Fruit fly (Drosophila melanogaster) whole organism, embryonic: ENCODE data around the gene cue.
A peak's percentile ranks its signal among the peaks of the same experiment; 100 is the strongest.

Source experiments
- CG10366 ChIP-seq: fragments of 200-800 bp; sonication (Bioruptor generic); IDR thresholded peaks from 2 replicates; pipeline ENCODE4 v1.3.6; 2022; ENCODE audit warnings: missing biosample characterization, missing genetic modification characterization
- CG10431 ChIP-seq: fragments of 200-800 bp; sonication (Bioruptor generic); optimal IDR thresholded peaks from 3 replicates; lab custom pipeline; 2018; ENCODE audit warnings: missing biosample characterization, mild to moderate bottlenecking, missing genetic modification characterization
- CG10654 ChIP-seq: fragments of 200-800 bp; sonication (Bioruptor generic); optimal IDR thresholded peaks from 2 replicates; lab custom pipeline; 2016; ENCODE audit warnings: missing biosample characterization, missing genetic modification characterization
- CG10979 ChIP-seq: fragments of 200-800 bp; sonication (Bioruptor generic); optimal IDR thresholded peaks from 2 replicates; lab custom pipeline; 2018; ENCODE audit warnings: missing biosample characterization, mild to moderate bottlenecking, missing genetic modification characterization, moderate library complexity
- CG12104 ChIP-seq: fragments of 200-800 bp; sonication (Bioruptor generic); optimal IDR thresholded peaks from 3 replicates; lab custom pipeline; 2016; ENCODE audit warnings: missing biosample characterization, missing genetic modification characterization
- CG12219 ChIP-seq: fragments of 200-800 bp; sonication (Bioruptor generic); optimal IDR thresholded peaks from 3 replicates; lab custom pipeline; 2018; ENCODE audit warnings: missing biosample characterization, mild to moderate bottlenecking, missing genetic modification characterization
- CG12299 ChIP-seq: fragments of 200-800 bp; sonication (Bioruptor generic); optimal IDR thresholded peaks from 2 replicates; lab custom pipeline; 2018; ENCODE audit warnings: missing biosample characterization, mild to moderate bottlenecking, missing genetic modification characterization
- CG1233 ChIP-seq: fragments of 200-800 bp; sonication (Bioruptor generic); optimal IDR thresholded peaks from 4 replicates; lab custom pipeline; 2018; ENCODE audit warnings: missing biosample characterization, mild to moderate bottlenecking, missing genetic modification characterization
- CG12659 ChIP-seq: fragments of 200-800 bp; sonication (Bioruptor generic); optimal IDR thresholded peaks from 3 replicates; lab custom pipeline; 2017; ENCODE audit warnings: mild to moderate bottlenecking, missing biosample characterization, missing genetic modification reagents, missing genetic modification characterization
- CG12744 ChIP-seq: fragments of 200-800 bp; sonication (Bioruptor generic); optimal IDR thresholded peaks from 2 replicates; lab custom pipeline; 2016; ENCODE audit warnings: missing biosample characterization, missing genetic modification characterization
- CG13624 ChIP-seq: fragments of 200-800 bp; sonication (Bioruptor generic); optimal IDR thresholded peaks from 2 replicates; lab custom pipeline; 2016; ENCODE audit warnings: missing biosample characterization, missing genetic modification characterization
- CG15073 ChIP-seq: fragments of 200-800 bp; sonication (Bioruptor generic); optimal IDR thresholded peaks from 2 replicates; lab custom pipeline; 2016; ENCODE audit warnings: missing biosample characterization, missing genetic modification characterization
- CG15269 ChIP-seq: fragments of 200-800 bp; sonication (Bioruptor generic); optimal IDR thresholded peaks from 2 replicates; lab custom pipeline; 2018; ENCODE audit warnings: missing biosample characterization, mild to moderate bottlenecking, missing genetic modification characterization, moderate library complexity
- CG1832 ChIP-seq: fragments of 200-800 bp; sonication (Bioruptor generic); optimal IDR thresholded peaks from 2 replicates; lab custom pipeline; 2017; ENCODE audit warnings: missing biosample characterization, mild to moderate bottlenecking, missing genetic modification characterization, inconsistent platforms
- CG33213 ChIP-seq: fragments of 200-800 bp; sonication (Bioruptor generic); optimal IDR thresholded peaks from 3 replicates; lab custom pipeline; 2016; ENCODE audit warnings: missing biosample characterization, missing genetic modification characterization
- CG4328 ChIP-seq: fragments of 200-800 bp; sonication (Bioruptor generic); optimal IDR thresholded peaks from 3 replicates; lab custom pipeline; 2017; ENCODE audit warnings: missing biosample characterization, missing genetic modification reagents, missing genetic modification characterization
- CG4730 ChIP-seq: fragments of 200-800 bp; sonication (Bioruptor generic); IDR thresholded peaks from 2 replicates; pipeline ENCODE4 v1.3.6; 2022; ENCODE audit warnings: missing biosample characterization, missing genetic modification characterization
- CG6813 ChIP-seq: fragments of 200-800 bp; sonication (Bioruptor generic); optimal IDR thresholded peaks from 2 replicates; lab custom pipeline; 2017; ENCODE audit warnings: missing biosample characterization, missing genetic modification characterization, mild to moderate bottlenecking, moderate library complexity, missing genetic modification reagents
- CG9215 ChIP-seq: fragments of 200-800 bp; sonication (Bioruptor generic); IDR thresholded peaks from 2 replicates; pipeline ENCODE4 v1.3.6; 2022; ENCODE audit warnings: missing biosample characterization, missing genetic modification characterization
- CrebB ChIP-seq: fragments of 200-800 bp; sonication (Bioruptor generic); optimal IDR thresholded peaks from 3 replicates; lab custom pipeline; 2018; ENCODE audit warnings: missing biosample characterization, mild to moderate bottlenecking, missing genetic modification characterization
- Deaf1 ChIP-seq: fragments of 200-800 bp; optimal IDR thresholded peaks from 3 replicates; lab custom pipeline; 2019; ENCODE audit warnings: missing biosample characterization, mild to moderate bottlenecking, missing genetic modification characterization, moderate library complexity
- Dp ChIP-seq: fragments of 200-800 bp; sonication (Bioruptor generic); optimal IDR thresholded peaks from 2 replicates; lab custom pipeline; 2018; ENCODE audit warnings: missing biosample characterization, mild to moderate bottlenecking, missing genetic modification characterization, moderate library complexity
- H15 ChIP-seq: fragments of 200-800 bp; sonication (Bioruptor generic); IDR thresholded peaks from 3 replicates; pipeline ENCODE4 v1.3.6; 2022; ENCODE audit warnings: missing biosample characterization, missing genetic modification characterization
- HLH4C ChIP-seq: fragments of 200-800 bp; sonication (Bioruptor generic); IDR thresholded peaks from 3 replicates; pipeline ENCODE4 v1.3.6; 2022; ENCODE audit warnings: missing biosample characterization, missing genetic modification characterization; ENCODE audit not compliant: partially characterized antibody
- HLH54F ChIP-seq: fragments of 200-800 bp; sonication (Bioruptor generic); optimal IDR thresholded peaks from 3 replicates; lab custom pipeline; 2016; ENCODE audit warnings: missing biosample characterization, missing genetic modification characterization
- MTF-1 ChIP-seq: fragments of 200-800 bp; sonication (Bioruptor generic); optimal IDR thresholded peaks from 2 replicates; lab custom pipeline; 2018; ENCODE audit warnings: missing biosample characterization, mild to moderate bottlenecking, missing genetic modification characterization, borderline replicate concordance
- Mes4 ChIP-seq: fragments of 200-800 bp; sonication (Bioruptor generic); optimal IDR thresholded peaks from 2 replicates; lab custom pipeline; 2016; ENCODE audit warnings: missing biosample characterization, missing genetic modification characterization
- NfI ChIP-seq: fragments of 200-800 bp; sonication (Bioruptor generic); optimal IDR thresholded peaks from 3 replicates; lab custom pipeline; 2018; ENCODE audit warnings: missing biosample characterization, mild to moderate bottlenecking, missing genetic modification characterization, moderate library complexity
- Ptx1 ChIP-seq: fragments of 200-800 bp; sonication (Bioruptor generic); IDR thresholded peaks from 2 replicates; pipeline ENCODE4 v1.3.6; 2022; ENCODE audit warnings: missing biosample characterization, missing genetic modification characterization
- Sry-δ ChIP-seq: fragments of 200-800 bp; sonication (Bioruptor generic); optimal IDR thresholded peaks from 2 replicates; lab custom pipeline; 2016; ENCODE audit warnings: missing biosample characterization, missing genetic modification characterization
- YL-1 ChIP-seq: fragments of 200-800 bp; sonication (Bioruptor generic); optimal IDR thresholded peaks from 3 replicates; lab custom pipeline; 2017; ENCODE audit warnings: missing biosample characterization, mild to moderate bottlenecking, missing genetic modification characterization
- ac ChIP-seq: fragments of 200-800 bp; sonication (Bioruptor generic); optimal IDR thresholded peaks from 3 replicates; lab custom pipeline; 2017; ENCODE audit warnings: missing biosample characterization, mild to moderate bottlenecking, missing genetic modification characterization
- bab2 ChIP-seq: fragments of 200-800 bp; sonication (Bioruptor generic); optimal IDR thresholded peaks from 2 replicates; lab custom pipeline; 2016; ENCODE audit warnings: missing biosample characterization, missing genetic modification characterization
- bsh ChIP-seq, 2 experiments: fragments of 200-800 bp; sonication (Bioruptor generic); optimal IDR thresholded peaks; 2 replicates each; lab custom pipeline; 2017 to 2018; ENCODE audit warnings: mild to moderate bottlenecking in 2 of 2, missing biosample characterization in 2 of 2, missing genetic modification characterization in 2 of 2, moderate library complexity in 1 of 2
- btn ChIP-seq: fragments of 200-800 bp; sonication (Bioruptor generic); optimal IDR thresholded peaks from 2 replicates; lab custom pipeline; 2016; ENCODE audit warnings: missing biosample characterization, missing genetic modification characterization
- cato ChIP-seq: fragments of 200-800 bp; sonication (Bioruptor generic); optimal IDR thresholded peaks from 2 replicates; lab custom pipeline; 2016; ENCODE audit warnings: missing biosample characterization, missing genetic modification characterization, borderline replicate concordance
- fd96Cb ChIP-seq: fragments of 200-800 bp; sonication (Bioruptor generic); optimal IDR thresholded peaks from 2 replicates; lab custom pipeline; 2018; ENCODE audit warnings: missing biosample characterization, mild to moderate bottlenecking, missing genetic modification characterization, moderate library complexity
- fu2 ChIP-seq: fragments of 200-800 bp; sonication (Bioruptor generic); optimal IDR thresholded peaks from 2 replicates; lab custom pipeline; 2016; ENCODE audit warnings: missing biosample characterization, missing genetic modification characterization
- inv ChIP-seq: fragments of 200-800 bp; sonication (Bioruptor generic); IDR thresholded peaks from 2 replicates; pipeline ENCODE4 v1.3.6; 2022; ENCODE audit warnings: missing biosample characterization, missing genetic modification characterization; ENCODE audit not compliant: partially characterized antibody
- kni ChIP-seq: fragments of 200-800 bp; sonication (Bioruptor generic); optimal IDR thresholded peaks from 3 replicates; lab custom pipeline; 2017; ENCODE audit warnings: mild to moderate bottlenecking, missing biosample characterization, missing genetic modification reagents, missing genetic modification characterization
- mld ChIP-seq: fragments of 200-800 bp; sonication (Bioruptor generic); IDR thresholded peaks from 3 replicates; pipeline ENCODE4 v1.3.6; 2022; ENCODE audit warnings: missing biosample characterization, missing genetic modification characterization; ENCODE audit not compliant: partially characterized antibody
- otp ChIP-seq: fragments of 200-800 bp; sonication (Bioruptor generic); IDR thresholded peaks from 3 replicates; pipeline ENCODE4, ENCODE4 v1.3.6; 2022; ENCODE audit warnings: missing biosample characterization, missing genetic modification characterization
- sc ChIP-seq, 3 experiments: fragments of >200 bp in 2 of 3; fragments of 200-800 bp in 1 of 3; sonication (Bioruptor generic) in 1 of 3; optimal IDR thresholded peaks; 2 replicates in 2 of 3; 3 replicates in 1 of 3; lab custom pipeline; 2017; ENCODE audit warnings: mild to moderate bottlenecking in 1 of 3, missing biosample characterization in 1 of 3, missing genetic modification characterization in 1 of 3, missing genetic modification reagents in 1 of 3
- shn ChIP-seq: fragments of 200-800 bp; sonication (Bioruptor generic); optimal IDR thresholded peaks from 3 replicates; lab custom pipeline; 2016; ENCODE audit warnings: missing biosample characterization, missing genetic modification characterization
- sisA ChIP-seq: fragments of 200-800 bp; sonication (Bioruptor generic); IDR thresholded peaks from 2 replicates; pipeline ENCODE4 v1.3.6; 2022; ENCODE audit warnings: missing biosample characterization, missing genetic modification characterization
- zen2 ChIP-seq: fragments of 200-800 bp; sonication (Bioruptor generic); IDR thresholded peaks from 3 replicates; pipeline ENCODE4 v1.3.6; 2022; ENCODE audit warnings: missing biosample characterization, missing genetic modification characterization; ENCODE audit not compliant: partially characterized antibody
- zfh1 ChIP-seq: fragments of 200-800 bp; sonication (Bioruptor generic); IDR thresholded peaks from 3 replicates; pipeline ENCODE4 v1.3.6; 2022; ENCODE audit warnings: missing biosample characterization, missing genetic modification characterization

cue gene

DNA sequence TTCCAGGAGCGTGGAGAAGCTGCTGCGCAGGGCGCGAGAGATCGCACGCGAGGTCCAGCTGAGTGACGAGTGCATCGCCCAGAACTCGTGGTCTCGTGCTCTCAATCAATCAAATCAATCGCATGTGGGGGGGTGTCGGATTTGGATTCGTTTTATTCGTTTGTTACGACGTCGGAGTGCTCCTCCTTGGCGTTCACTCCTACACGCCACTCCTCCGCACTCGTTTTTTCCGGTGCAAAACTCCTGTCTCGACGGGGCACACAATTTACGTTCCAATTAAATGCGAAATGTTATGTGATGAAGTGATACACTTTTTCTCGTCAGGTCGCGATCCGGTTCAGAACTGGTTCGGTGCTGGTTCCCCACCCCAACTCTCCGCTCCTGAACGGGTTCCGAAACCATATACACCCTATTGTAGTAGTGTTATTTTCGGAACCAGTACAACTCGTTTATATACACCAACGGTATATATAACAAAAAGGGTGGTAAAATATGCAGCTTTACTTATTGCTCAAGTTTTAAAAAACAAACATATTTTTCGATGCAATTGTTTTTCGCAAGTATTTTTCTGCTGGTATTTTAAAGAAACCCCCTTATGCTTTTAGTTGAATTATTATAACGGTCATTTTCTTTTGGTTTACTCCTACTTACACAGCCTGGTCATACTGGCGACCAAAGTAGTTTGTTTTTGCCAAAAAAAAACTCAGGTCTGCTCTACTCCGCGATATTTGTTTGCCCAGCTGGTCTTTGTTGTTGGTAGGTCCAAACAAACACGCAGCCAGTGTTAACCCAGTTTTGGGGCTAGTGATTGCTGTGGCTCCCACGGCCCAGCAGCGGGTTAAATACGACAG is 19.6 kb upstream of the cue start, which contains the start of the genes CG12091 and pns (continued):
- TF ChIP-seq CG4730 (GFP tag; lab: Robert Waterston, UW), result peak; percentile 39; the same call in 1 of the 2 replicates
- peak; percentile 61 for TF ChIP-seq HLH54F (GFP tag; lab: Kevin White, UChicago)
- peak; percentile 40; the same call in 1 of the 3 replicates for TF ChIP-seq HLH4C (GFP tag; lab: Robert Waterston, UW)
- TF ChIP-seq sc (optimal IDR thresholded peaks at IDR 0.05; lab: Kevin White, UChicago), result no peak
- TF ChIP-seq sc (GFP tag; optimal IDR thresholded peaks at IDR 0.05; lab: Kevin White, UChicago), result no peak
- TF ChIP-seq CG12219 (GFP tag; lab: Kevin White, UChicago), result peak; percentile 20
- peak; percentile 30 for TF ChIP-seq CG12744 (GFP tag; lab: Kevin White, UChicago)
- TF ChIP-seq CG12299 (tag; lab: Kevin White, UChicago), result peak; percentile 42
- TF ChIP-seq CG13624 (GFP tag; lab: Kevin White, UChicago), result peak; percentile 77
- peak; percentile 42; the same call in 1 of the 2 replicates for TF ChIP-seq CG9215 (GFP tag; lab: Robert Waterston, UW)
- peak; percentile 31 for TF ChIP-seq CG6813 (GFP tag; lab: Kevin White, UChicago)
- peak; percentile 62 for TF ChIP-seq Mes4 (GFP tag; lab: Kevin White, UChicago)
- TF ChIP-seq CG10431 (GFP tag; lab: Kevin White, UChicago), result peak; percentile 12
- peak; percentile 67 for TF ChIP-seq Sry-δ
- peak; percentile 77 for TF ChIP-seq CG10366 (GFP tag; lab: Robert Waterston, UW)
- peak; percentile 51 for TF ChIP-seq Deaf1 (tag; lab: Kevin White, UChicago)
- peak; percentile 14 for TF ChIP-seq CG4328
- peak; percentile 79; the same call in 2 of the 3 replicates for TF ChIP-seq otp (GFP tag; lab: Robert Waterston, UW)
- no peak for TF ChIP-seq H15 (GFP tag; lab: Robert Waterston, UW)
- TF ChIP-seq MTF-1, result no peak
- peak; percentile 87 for TF ChIP-seq CG12659 (GFP tag; lab: Kevin White, UChicago)
- peak; percentile 39; the same call in 1 of the 3 replicates for TF ChIP-seq zfh1 (GFP tag; lab: Robert Waterston, UW)
- peak; percentile 82 for TF ChIP-seq YL-1 (GFP tag; lab: Kevin White, UChicago)
- TF ChIP-seq bab2 (GFP tag; lab: Kevin White, UChicago), result peak; percentile 78
- TF ChIP-seq Ptx1 (GFP tag; lab: Robert Waterston, UW), result peak; percentile 59
- peak in 1 of 2 experiments; percentile 56 for TF ChIP-seq bsh (GFP tag; optimal IDR thresholded peaks at IDR 0.05; lab: Kevin White, UChicago)
- TF ChIP-seq NfI, result peak; percentile 43
- TF ChIP-seq CG10654 (GFP tag; lab: Kevin White, UChicago), result peak; percentile 65
- no peak; the same call in 2 of the 3 replicates for TF ChIP-seq zen2
- TF ChIP-seq fu2 (GFP tag; lab: Kevin White, UChicago), result peak; percentile 63
- TF ChIP-seq CG15073 (GFP tag; lab: Kevin White, UChicago), result no peak
- peak; percentile 62 for TF ChIP-seq CrebB (tag; lab: Kevin White, UChicago)
- peak; percentile 59 for TF ChIP-seq CG10979 (tag; lab: Kevin White, UChicago)
- peak; percentile 73; the same call in 1 of the 2 replicates for TF ChIP-seq inv (GFP tag; lab: Robert Waterston, UW)
- peak; percentile 66 for TF ChIP-seq CG15269 (tag; lab: Kevin White, UChicago)
- TF ChIP-seq CG12104 (GFP tag; lab: Kevin White, UChicago), result peak; percentile 31
- peak; percentile 14 for TF ChIP-seq Dp
- TF ChIP-seq sisA (GFP tag; lab: Robert Waterston, UW), result no peak; the same call in 1 of the 2 replicates
- TF ChIP-seq btn (GFP tag; lab: Kevin White, UChicago), result peak; percentile 28
- TF ChIP-seq CG1832 (GFP tag; lab: Kevin White, UChicago), result no peak
- TF ChIP-seq mld (GFP tag; lab: Robert Waterston, UW), result no peak
- peak; percentile 48 for TF ChIP-seq CG1233 (GFP tag; lab: Kevin White, UChicago)
- TF ChIP-seq ac (GFP tag; lab: Kevin White, UChicago), result peak; percentile 4
- TF ChIP-seq CG33213 (GFP tag; lab: Kevin White, UChicago), result peak; percentile 69
- peak; percentile 56 for TF ChIP-seq shn (GFP tag; lab: Kevin White, UChicago)
- peak; percentile 56 for TF ChIP-seq fd96Cb (tag; lab: Kevin White, UChicago)
- peak; percentile 28 for TF ChIP-seq cato (GFP tag; lab: Kevin White, UChicago)
- peak; percentile 98 for TF ChIP-seq kni
